Worm (Caenorhabditis elegans) whole organism, young adult: ENCODE results near the gene sri-72.

Experiments
- B0019.2 ChIP-seq: fragments of 200-800 bp; sonication (Bioruptor generic); conservative IDR thresholded peaks from 2 replicates; pipeline ENCODE4 v1.3.6; 2022; ENCODE audit warnings: missing genetic modification reagents, missing genetic modification characterization, missing compliant biosample characterization
- C06A6.2 ChIP-seq: fragments of 200-800 bp; sonication (Bioruptor generic); conservative IDR thresholded peaks from 2 replicates; pipeline ENCODE4 v1.3.6; 2022; ENCODE audit warnings: missing genetic modification characterization, missing compliant biosample characterization
- D2030.7 ChIP-seq: fragments of 200-800 bp; sonication (Bioruptor generic); IDR thresholded peaks from 2 replicates; pipeline ENCODE4 v1.3.6; 2022; ENCODE audit warnings: missing genetic modification reagents, missing genetic modification characterization, missing compliant biosample characterization
- F33H1.4 ChIP-seq: fragments of 200-800 bp; sonication (Bioruptor generic); IDR thresholded peaks from 2 replicates; pipeline ENCODE4 v1.3.6; 2022; ENCODE audit warnings: missing genetic modification reagents, missing genetic modification characterization, missing compliant biosample characterization
- F52B5.7 ChIP-seq: sonication (generic microtip); optimal IDR thresholded peaks from 2 replicates; lab custom pipeline; 2016; ENCODE audit warnings: mild to moderate bottlenecking, missing genetic modification characterization, missing compliant biosample characterization
- F57C9.4 ChIP-seq: sonication (generic microtip); optimal IDR thresholded peaks from 2 replicates; lab custom pipeline; 2017; ENCODE audit warnings: mild to moderate bottlenecking, missing genetic modification characterization, missing compliant biosample characterization
- ama-1 ChIP-seq, 3 experiments: fragments of 150-350 bp in 1 of 3; sonication (generic microtip) in 2 of 3; optimal IDR thresholded peaks; 2 replicates each; lab custom pipeline; 2014 to 2018; ENCODE audit warnings: missing biosample characterization in 2 of 3, missing genetic modification characterization in 2 of 3, missing genetic modification reagents in 2 of 3
- aptf-2 ChIP-seq: fragments of 200-800 bp; sonication (Bioruptor generic); conservative IDR thresholded peaks from 2 replicates; pipeline ENCODE4 v1.3.6; 2022; ENCODE audit warnings: missing genetic modification reagents, missing genetic modification characterization, missing compliant biosample characterization
- bed-1 ChIP-seq: fragments of 200-800 bp; sonication (Bioruptor generic); IDR thresholded peaks from 2 replicates; pipeline ENCODE4 v1.3.6; 2022; ENCODE audit warnings: missing genetic modification reagents, missing genetic modification characterization, missing compliant biosample characterization
- ceh-79 ChIP-seq: sonication (generic microtip); optimal IDR thresholded peaks from 2 replicates; lab custom pipeline; 2017; ENCODE audit warnings: mild to moderate bottlenecking, missing genetic modification characterization, missing compliant biosample characterization
- die-1 ChIP-seq: sonication (generic microtip); optimal IDR thresholded peaks from 2 replicates; lab custom pipeline; 2016; ENCODE audit warnings: missing genotype, mild to moderate bottlenecking, missing genetic modification characterization, missing compliant biosample characterization
- efl-1 ChIP-seq: fragments of 150-350 bp; optimal IDR thresholded peaks from 2 replicates; lab custom pipeline; 2014; ENCODE audit warnings: missing biosample characterization, missing genetic modification reagents, missing genetic modification characterization
- egl-44 ChIP-seq: fragments of 200-800 bp; sonication (Bioruptor generic); IDR thresholded peaks from 2 replicates; pipeline ENCODE4 v1.3.6; 2022; ENCODE audit warnings: missing genetic modification reagents, missing genetic modification characterization, missing compliant biosample characterization
- egrh-3 ChIP-seq: fragments of 200-800 bp; sonication (Bioruptor generic); IDR thresholded peaks from 2 replicates; pipeline ENCODE4 v1.3.6; 2022; ENCODE audit warnings: missing genetic modification reagents, missing genetic modification characterization, missing compliant biosample characterization
- gei-17 ChIP-seq: fragments of 200-800 bp; sonication (Bioruptor generic); optimal IDR thresholded peaks from 2 replicates; lab custom pipeline; 2018; ENCODE audit warnings: mild to moderate bottlenecking, missing genetic modification characterization, missing compliant biosample characterization
- hlh-26 ChIP-seq: fragments of 200-800 bp; sonication (Bioruptor generic); conservative IDR thresholded peaks from 2 replicates; pipeline ENCODE4 v1.3.6; 2022; ENCODE audit warnings: missing genetic modification reagents, missing genetic modification characterization, missing compliant biosample characterization
- hmg-20 ChIP-seq: fragments of 200-800 bp; sonication (Bioruptor generic); IDR thresholded peaks from 2 replicates; pipeline ENCODE4 v1.3.6; 2022; ENCODE audit warnings: missing genetic modification reagents, missing genetic modification characterization, missing compliant biosample characterization
- hsf-1 ChIP-seq: fragments of 200-800 bp; sonication (Bioruptor generic); IDR thresholded peaks from 2 replicates; pipeline ENCODE4 v1.3.6; 2022; ENCODE audit warnings: missing genetic modification reagents, missing genetic modification characterization, missing compliant biosample characterization
- lsy-27 ChIP-seq: sonication (generic microtip); optimal IDR thresholded peaks from 2 replicates; lab custom pipeline; 2017; ENCODE audit warnings: missing genetic modification characterization, mild to moderate bottlenecking, missing compliant biosample characterization, antibody characterized with exemption, missing genotype, borderline replicate concordance; ENCODE audit not compliant: insufficient read depth
- madf-3 ChIP-seq: fragments of 200-800 bp; sonication (Bioruptor generic); IDR thresholded peaks from 2 replicates; pipeline ENCODE4 v1.3.6; 2022; ENCODE audit warnings: missing genetic modification reagents, missing genetic modification characterization, missing compliant biosample characterization
- mel-28 ChIP-seq: sonication (generic microtip); optimal IDR thresholded peaks from 2 replicates; lab custom pipeline; 2016; ENCODE audit warnings: borderline replicate concordance, mild to moderate bottlenecking, missing genetic modification characterization, missing compliant biosample characterization
- pbrm-1 ChIP-seq: fragments of 200-800 bp; sonication (Bioruptor generic); IDR thresholded peaks from 2 replicates; pipeline ENCODE4 v1.3.6; 2022; ENCODE audit warnings: missing genetic modification reagents, missing genetic modification characterization, missing compliant biosample characterization
- rec-8 ChIP-seq, 2 experiments: sonication (generic microtip); optimal IDR thresholded peaks; 2 replicates each; lab custom pipeline; 2016; ENCODE audit warnings: mild to moderate bottlenecking in 2 of 2, missing genetic modification characterization in 2 of 2, missing genetic modification reagents in 2 of 2, missing genotype in 2 of 2, missing biosample characterization in 1 of 2, missing compliant biosample characterization in 1 of 2, moderate library complexity in 1 of 2
- snpc-4 ChIP-seq, 5 experiments: fragments of 150-350 bp in 1 of 5; sonication (generic microtip) in 4 of 5; optimal IDR thresholded peaks; 2 replicates each; lab custom pipeline; 2014 to 2018; ENCODE audit warnings: missing genetic modification characterization in 5 of 5, missing biosample characterization in 3 of 5, antibody characterized with exemption in 2 of 5, mild to moderate bottlenecking in 2 of 5, missing compliant biosample characterization in 2 of 5, missing genotype in 2 of 5, moderate library complexity in 2 of 5, missing genetic modification reagents in 1 of 5
- sptf-2 ChIP-seq: fragments of 200-800 bp; sonication (Bioruptor generic); optimal IDR thresholded peaks from 2 replicates; lab custom pipeline; 2018; ENCODE audit warnings: mild to moderate bottlenecking, missing genetic modification characterization, missing compliant biosample characterization
- unc-62 ChIP-seq: fragments of 150-350 bp; optimal IDR thresholded peaks from 2 replicates; lab custom pipeline; 2014; ENCODE audit warnings: missing biosample characterization, missing genetic modification reagents, missing genetic modification characterization
- zfh-2 ChIP-seq: fragments of 200-800 bp; sonication (Bioruptor generic); conservative IDR thresholded peaks from 2 replicates; pipeline ENCODE4 v1.3.6; 2022; ENCODE audit warnings: missing genetic modification reagents, missing genetic modification characterization, missing compliant biosample characterization
- ztf-18 ChIP-seq: sonication (generic microtip); optimal IDR thresholded peaks from 2 replicates; lab custom pipeline; 2016; ENCODE audit warnings: missing genotype, mild to moderate bottlenecking, missing genetic modification characterization, missing compliant biosample characterization
- ztf-25 ChIP-seq: fragments of 200-800 bp; sonication (Bioruptor generic); IDR thresholded peaks from 2 replicates; pipeline ENCODE4 v1.3.6; 2022; ENCODE audit warnings: missing genetic modification reagents, missing genetic modification characterization, missing compliant biosample characterization
- ztf-3 ChIP-seq: fragments of 200-800 bp; sonication (Bioruptor generic); optimal IDR thresholded peaks from 2 replicates; lab custom pipeline; 2018; ENCODE audit warnings: mild to moderate bottlenecking, missing genetic modification characterization, missing compliant biosample characterization
- ztf-6 ChIP-seq: fragments of 200-800 bp; sonication (Bioruptor generic); IDR thresholded peaks from 2 replicates; pipeline ENCODE4 v1.3.6; 2022; ENCODE audit warnings: missing genetic modification reagents, missing genetic modification characterization, missing compliant biosample characterization

sri-72 gene

ce11 chrV:552406-552805 is 15.6 kb downstream of the sri-72 start:
- no peak for TF ChIP-seq hsf-1 (GFP tag; lab: Robert Waterston, UW)
- no peak for TF ChIP-seq D2030.7

DNA sequence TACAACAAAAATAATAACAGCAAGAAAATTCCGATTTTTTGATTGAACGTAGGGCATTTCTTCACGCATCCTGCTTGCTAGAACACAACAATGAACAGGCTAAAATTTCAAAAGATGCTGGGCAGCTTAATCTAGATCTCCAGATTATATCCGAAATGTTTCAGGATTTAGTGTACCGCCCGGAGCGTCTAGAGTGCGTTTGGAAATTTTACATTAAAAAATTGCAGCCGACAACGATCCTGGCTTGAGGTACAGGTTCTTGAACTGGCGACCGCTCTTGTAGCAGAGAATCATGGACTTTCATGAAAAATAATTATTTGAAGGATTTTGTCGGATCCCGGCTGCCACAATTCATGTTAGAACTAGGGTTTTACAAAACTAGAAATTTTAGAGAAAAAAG is 20.0 kb downstream of the sri-72 start, which contains the start of gene C14C6.6:
TSS of gene C14C6.6 (minus strand) at position 101 of the 400 bp plus-strand sequence.
- no peak for TF ChIP-seq hmg-20
- no peak for TF ChIP-seq unc-62 (GFP tag; lab: Kevin White, UChicago)
- TF ChIP-seq, all 124 proteins: peak for 0

DNA sequence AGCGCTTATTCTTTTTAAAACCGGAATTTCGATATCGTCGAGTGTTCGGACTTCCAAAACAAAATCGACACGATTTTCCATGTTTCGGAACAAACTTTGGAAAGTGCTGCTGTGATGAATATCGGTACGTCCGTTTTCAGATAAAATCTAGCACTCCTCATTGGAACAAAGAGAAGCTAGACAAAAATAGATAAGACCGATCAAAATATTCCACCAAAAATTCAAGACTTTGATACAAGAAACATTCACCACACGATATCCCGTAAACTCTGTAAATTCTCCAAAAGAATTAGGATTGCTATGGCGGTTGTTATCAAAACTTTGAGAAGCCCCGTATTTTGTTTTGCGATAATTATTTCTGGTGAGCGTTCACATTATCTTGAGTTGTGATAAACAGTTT is 24.8 kb downstream of the sri-72 start, which contains the start of gene C14C6.3:
TSS of gene C14C6.3 (plus strand) at position 301 of the 400 bp plus-strand sequence.
- TF ChIP-seq ama-1 (optimal IDR thresholded peaks at IDR 0.05; lab: Kevin White, UChicago) = no peak
- TF ChIP-seq ama-1 (GFP tag; optimal IDR thresholded peaks at IDR 0.05; lab: Kevin White, UChicago) = no peak
- no peak for TF ChIP-seq F33H1.4 (GFP tag; lab: Robert Waterston, UW)
- TF ChIP-seq snpc-4 (GFP tag; optimal IDR thresholded peaks at IDR 0.05; lab: Kevin White, UChicago) = no peak
- no peak for TF ChIP-seq snpc-4 (tag; optimal IDR thresholded peaks at IDR 0.05; lab: Kevin White, UChicago)
- no peak for TF ChIP-seq egl-44 (GFP tag; lab: Robert Waterston, UW)
- TF ChIP-seq die-1 (tag; lab: Kevin White, UChicago) = no peak
- TF ChIP-seq gei-17 (GFP tag; lab: Kevin White, UChicago) = no peak
- no peak for TF ChIP-seq madf-3 (GFP tag; lab: Robert Waterston, UW)
- TF ChIP-seq B0019.2 = no peak
- no peak for TF ChIP-seq ztf-25 (GFP tag; lab: Robert Waterston, UW)
- TF ChIP-seq sptf-2 (GFP tag; lab: Kevin White, UChicago) = no peak
- TF ChIP-seq egrh-3 (GFP tag; lab: Robert Waterston, UW) = no peak
- TF ChIP-seq efl-1 = no peak
- no peak for TF ChIP-seq F57C9.4 (tag; lab: Kevin White, UChicago)
- TF ChIP-seq pbrm-1 (GFP tag; lab: Robert Waterston, UW) = no peak
- no peak for TF ChIP-seq rec-8 (tag; optimal IDR thresholded peaks at IDR 0.05; lab: Kevin White, UChicago)
- TF ChIP-seq, all 124 proteins: peak for 0

DNA sequence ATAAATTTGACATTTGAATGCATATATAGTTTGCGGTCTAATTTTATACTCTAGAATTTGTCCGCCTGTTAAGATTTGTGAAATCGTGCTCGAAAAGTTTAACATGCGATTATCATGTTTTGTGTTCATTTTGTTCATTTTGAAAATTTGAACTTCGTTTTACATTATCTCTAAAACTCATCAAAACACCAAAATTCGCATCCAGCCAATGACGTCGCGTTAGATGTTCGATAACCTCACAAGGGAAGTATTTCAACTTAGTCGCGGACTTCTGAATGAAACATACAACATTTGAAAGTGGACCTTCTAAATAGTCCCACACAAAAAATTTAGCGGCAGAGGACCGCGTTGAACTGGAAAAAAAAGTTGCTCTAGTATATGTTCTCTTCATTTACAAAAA is 26.5 kb downstream of the sri-72 start:
- TF ChIP-seq D2030.7 (no peak), lsy-27 (tag; lab: Kevin White, UChicago) (no peak), hlh-26 (no peak), ztf-18 (tag; lab: Kevin White, UChicago) (no peak), ztf-3 (GFP tag; lab: Kevin White, UChicago) (no peak), C06A6.2 (GFP tag; lab: Robert Waterston, UW) (no peak), mel-28 (tag; lab: Kevin White, UChicago) (no peak), bed-1 (no peak), efl-1 (no peak), zfh-2 (GFP tag; lab: Robert Waterston, UW) (no peak), F52B5.7 (tag; lab: Kevin White, UChicago) (no peak), ztf-6 (GFP tag; lab: Robert Waterston, UW) (no peak), aptf-2 (no peak)

DNA sequence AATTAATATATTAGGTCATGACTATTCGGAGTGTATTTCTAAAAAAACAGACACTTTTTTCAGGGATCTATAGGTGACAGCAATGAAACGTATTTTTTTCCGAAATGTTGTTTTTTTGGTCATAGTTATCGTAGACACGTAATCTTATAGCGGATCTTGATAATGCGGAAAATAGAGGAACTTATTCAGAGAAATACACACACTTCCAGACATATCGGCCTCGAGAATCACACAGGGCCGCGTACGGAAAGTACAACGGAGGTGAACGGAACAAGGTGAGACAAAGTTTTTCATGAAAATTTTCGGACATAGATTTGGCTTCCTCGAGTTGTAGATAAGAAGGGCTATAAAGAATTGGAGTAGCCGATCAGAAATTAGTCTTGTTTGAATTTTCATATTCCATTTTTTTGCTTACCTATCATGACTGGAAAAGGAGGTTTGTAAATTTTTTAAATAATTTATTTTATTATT is 28.9 kb downstream of the sri-72 start, which contains the start of gene nhr-155:
TSS of gene nhr-155 (plus strand) at position 421 of the 471 bp plus-strand sequence.
- no peak for TF ChIP-seq egl-44 (GFP tag; lab: Robert Waterston, UW)
- TF ChIP-seq ceh-79 (tag; lab: Kevin White, UChicago) = no peak
- TF ChIP-seq lsy-27 (tag; lab: Kevin White, UChicago) = no peak
- TF ChIP-seq, all 124 proteins: peak for 0
